Worm (Caenorhabditis elegans) whole organism, L4 larva: Measurements from ENCODE around the gene C05C12.5.

Experiments used
- lin-15B ChIP-seq: fragments of 150-350 bp; sonication (generic microtip); optimal IDR thresholded peaks from 3 replicates; lab custom pipeline; 2014; ENCODE audit warnings: missing biosample characterization, missing genetic modification characterization
- lin-29 ChIP-seq: fragments of 200-800 bp; sonication (Bioruptor generic); IDR thresholded peaks from 2 replicates; pipeline ENCODE4 v1.3.6; 2022; ENCODE audit warnings: missing genetic modification reagents, missing genetic modification characterization, missing compliant biosample characterization
- mdt-29 ChIP-seq: fragments of 200-800 bp; sonication (Bioruptor generic); IDR thresholded peaks from 2 replicates; pipeline ENCODE4 v1.3.6; 2022; ENCODE audit warnings: missing genetic modification reagents, missing genetic modification characterization, missing compliant biosample characterization
- pha-4 ChIP-seq, 2 experiments: fragments of 150-350 bp in 1 of 2; fragments of 200-800 bp in 1 of 2; sonication (Bioruptor generic) in 1 of 2; IDR thresholded peaks in 1 of 2; optimal IDR thresholded peaks in 1 of 2; 2 replicates each; pipeline versions ENCODE4 v1.3.6 to Lab custom; 2014 to 2022; ENCODE audit warnings: missing genetic modification characterization in 2 of 2, missing genetic modification reagents in 2 of 2, missing biosample characterization in 1 of 2, missing compliant biosample characterization in 1 of 2
- snpc-4 ChIP-seq: fragments of 150-350 bp; optimal IDR thresholded peaks from 2 replicates; lab custom pipeline; 2014; ENCODE audit warnings: missing biosample characterization, missing genetic modification characterization
- unc-39 ChIP-seq: sonication (generic microtip); optimal IDR thresholded peaks from 2 replicates; lab custom pipeline; 2017; ENCODE audit warnings: missing biosample characterization, missing genetic modification characterization

DNA sequence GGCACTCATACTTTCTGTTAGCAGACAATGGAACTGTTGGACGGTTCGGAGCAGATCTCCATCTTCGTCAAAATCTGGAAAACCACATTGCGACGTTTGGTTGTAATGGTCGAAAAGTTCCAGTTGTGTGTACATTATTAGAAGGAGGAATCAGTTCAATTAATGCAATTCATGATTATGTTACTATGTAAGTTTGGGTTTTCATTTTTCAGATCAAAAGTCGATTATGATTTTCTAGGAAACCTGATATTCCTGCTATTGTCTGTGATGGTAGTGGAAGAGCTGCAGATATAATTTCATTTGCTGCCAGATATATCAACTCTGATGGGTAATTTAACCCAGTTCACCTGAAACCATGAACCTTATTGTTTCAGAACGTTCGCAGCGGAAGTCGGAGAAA lies 15.0 kb upstream of the C05C12.5 start:
- TF ChIP-seq lin-29 (GFP tag; lab: Robert Waterston, UW) = no peak
- no peak for TF ChIP-seq mdt-29 (GFP tag; lab: Robert Waterston, UW)
- TF ChIP-seq lin-15B (tag; lab: Kevin White, UChicago) = no peak
- no peak for TF ChIP-seq pha-4 (GFP tag; IDR thresholded peaks at IDR 0.05; lab: Robert Waterston, UW)
- no peak for TF ChIP-seq pha-4 (tag; optimal IDR thresholded peaks at IDR 0.05; lab: Kevin White, UChicago)
- no peak for TF ChIP-seq snpc-4
- TF ChIP-seq unc-39 = no peak
